Fruit fly (Drosophila melanogaster) whole organism, embryonic: ENCODE results near the gene Naa20A.
A peak's percentile ranks its signal among the peaks of the same experiment; 100 is the strongest.

Experiments
- Abd-B ChIP-seq: fragments of 200-800 bp; sonication (Bioruptor generic); optimal IDR thresholded peaks from 2 replicates; lab custom pipeline; 2018; ENCODE audit warnings: missing biosample characterization, mild to moderate bottlenecking, missing genetic modification characterization, moderate library complexity
- Ada2b ChIP-seq: fragments of 200-800 bp; sonication (Bioruptor generic); IDR thresholded peaks from 2 replicates; pipeline ENCODE4 v1.3.6; 2022; ENCODE audit warnings: missing biosample characterization, missing genetic modification characterization
- Bgb ChIP-seq: fragments of 200-800 bp; sonication (Bioruptor generic); IDR thresholded peaks from 2 replicates; pipeline ENCODE4 v1.3.6; 2022; ENCODE audit warnings: missing biosample characterization, missing genetic modification characterization; ENCODE audit not compliant: partially characterized antibody
- CG11695 ChIP-seq: fragments of 200-800 bp; sonication (Bioruptor generic); IDR thresholded peaks from 3 replicates; pipeline ENCODE4 v1.3.6; 2022; ENCODE audit warnings: missing biosample characterization, missing genetic modification characterization
- CG13287 ChIP-seq: fragments of 200-800 bp; sonication (Bioruptor generic); IDR thresholded peaks from 2 replicates; pipeline ENCODE4 v1.3.6; 2022; ENCODE audit warnings: missing biosample characterization, missing genetic modification characterization; ENCODE audit not compliant: partially characterized antibody
- CG14050 ChIP-seq: fragments of 200-800 bp; sonication (Bioruptor generic); IDR thresholded peaks from 3 replicates; pipeline ENCODE4 v1.3.6; 2022; ENCODE audit warnings: missing biosample characterization, missing genetic modification characterization
- CG14710 ChIP-seq: fragments of 200-800 bp; sonication (Bioruptor generic); optimal IDR thresholded peaks from 3 replicates; lab custom pipeline; 2019; ENCODE audit warnings: missing biosample characterization, mild to moderate bottlenecking, missing genetic modification characterization, moderate library complexity
- CG16815 ChIP-seq: fragments of 200-800 bp; sonication (Bioruptor generic); optimal IDR thresholded peaks from 3 replicates; lab custom pipeline; 2017; ENCODE audit warnings: missing biosample characterization, mild to moderate bottlenecking, missing genetic modification characterization
- CG17359 ChIP-seq: fragments of 200-800 bp; sonication (Bioruptor generic); optimal IDR thresholded peaks from 3 replicates; lab custom pipeline; 2018; ENCODE audit warnings: missing biosample characterization, mild to moderate bottlenecking, missing genetic modification characterization, moderate library complexity
- CG1832 ChIP-seq: fragments of 200-800 bp; sonication (Bioruptor generic); optimal IDR thresholded peaks from 2 replicates; lab custom pipeline; 2017; ENCODE audit warnings: missing biosample characterization, mild to moderate bottlenecking, missing genetic modification characterization, inconsistent platforms
- CG34224 ChIP-seq: fragments of 200-800 bp; sonication (Bioruptor generic); IDR thresholded peaks from 3 replicates; pipeline ENCODE4 v1.3.6; 2022; ENCODE audit warnings: missing biosample characterization, missing genetic modification characterization; ENCODE audit not compliant: partially characterized antibody
- CG34422 ChIP-seq: fragments of 200-800 bp; sonication (Bioruptor generic); IDR thresholded peaks from 3 replicates; pipeline ENCODE4 v1.3.6; 2022; ENCODE audit warnings: missing biosample characterization, missing genetic modification characterization
- CG3847 ChIP-seq: fragments of 200-800 bp; sonication (Bioruptor generic); IDR thresholded peaks from 2 replicates; pipeline ENCODE4 v1.3.6; 2022; ENCODE audit warnings: missing biosample characterization, missing genetic modification characterization
- CG4360 ChIP-seq: fragments of 200-800 bp; sonication (Bioruptor generic); IDR thresholded peaks from 2 replicates; pipeline ENCODE4 v1.3.6; 2022; ENCODE audit warnings: missing biosample characterization, missing genetic modification characterization
- CG4854 ChIP-seq: fragments of 200-800 bp; sonication (Bioruptor generic); optimal IDR thresholded peaks from 2 replicates; lab custom pipeline; 2016; ENCODE audit warnings: missing biosample characterization, missing genetic modification characterization, inconsistent platforms
- CG8290 ChIP-seq, 3 experiments: fragments of 200-800 bp; sonication (Bioruptor generic); optimal IDR thresholded peaks; 2 replicates each; lab custom pipeline; 2016 to 2019; ENCODE audit warnings: missing biosample characterization in 3 of 3, missing genetic modification characterization in 3 of 3, mild to moderate bottlenecking in 2 of 3, moderate library complexity in 1 of 3
- CG8478 ChIP-seq: fragments of >200 bp; optimal IDR thresholded peaks from 2 replicates; lab custom pipeline; 2018
- Dll ChIP-seq: fragments of 200-800 bp; sonication (Bioruptor generic); IDR thresholded peaks from 4 replicates; pipeline ENCODE4 v1.3.6; 2022; ENCODE audit warnings: missing biosample characterization, missing genetic modification characterization; ENCODE audit not compliant: partially characterized antibody
- Fer1 ChIP-seq: fragments of 200-800 bp; sonication (Bioruptor generic); optimal IDR thresholded peaks from 2 replicates; lab custom pipeline; 2017; ENCODE audit warnings: missing biosample characterization, mild to moderate bottlenecking, missing genetic modification characterization
- HLH4C ChIP-seq: fragments of 200-800 bp; sonication (Bioruptor generic); IDR thresholded peaks from 3 replicates; pipeline ENCODE4 v1.3.6; 2022; ENCODE audit warnings: missing biosample characterization, missing genetic modification characterization; ENCODE audit not compliant: partially characterized antibody
- HmgD ChIP-seq: fragments of 200-800 bp; sonication (Bioruptor generic); optimal IDR thresholded peaks from 3 replicates; lab custom pipeline; 2016; ENCODE audit warnings: missing biosample characterization, missing genetic modification characterization
- Hr3 ChIP-seq: fragments of 200-800 bp; sonication (Bioruptor generic); optimal IDR thresholded peaks from 3 replicates; lab custom pipeline; 2016; ENCODE audit warnings: missing biosample characterization, missing genetic modification characterization
- Hr78 ChIP-seq, 2 experiments: fragments of 200-800 bp in 1 of 2; fragments of >200 bp in 1 of 2; sonication (Bioruptor generic) in 1 of 2; optimal IDR thresholded peaks; 2 replicates each; lab custom pipeline; 2017 to 2019; ENCODE audit warnings: missing biosample characterization in 2 of 2, missing genetic modification characterization in 2 of 2, mild to moderate bottlenecking in 1 of 2, moderate library complexity in 1 of 2
- MTF-1 ChIP-seq: fragments of 200-800 bp; sonication (Bioruptor generic); optimal IDR thresholded peaks from 2 replicates; lab custom pipeline; 2018; ENCODE audit warnings: missing biosample characterization, mild to moderate bottlenecking, missing genetic modification characterization, borderline replicate concordance
- Opbp ChIP-seq: fragments of 200-800 bp; sonication (Bioruptor generic); IDR thresholded peaks from 3 replicates; pipeline ENCODE4 v1.3.6; 2022; ENCODE audit warnings: missing biosample characterization, missing genetic modification characterization; ENCODE audit not compliant: partially characterized antibody
- Scr ChIP-seq: fragments of 200-800 bp; sonication (Bioruptor generic); IDR thresholded peaks from 2 replicates; pipeline ENCODE4 v1.3.6; 2022; ENCODE audit warnings: missing biosample characterization, missing genetic modification characterization; ENCODE audit not compliant: partially characterized antibody
- Sin3A ChIP-seq: fragments of >200 bp; optimal IDR thresholded peaks from 2 replicates; lab custom pipeline; 2018
- Xrp1 ChIP-seq: fragments of 200-800 bp; sonication (Bioruptor generic); IDR thresholded peaks from 2 replicates; pipeline ENCODE4 v1.3.6; 2022; ENCODE audit warnings: missing biosample characterization, missing genetic modification characterization
- YL-1 ChIP-seq: fragments of 200-800 bp; sonication (Bioruptor generic); optimal IDR thresholded peaks from 3 replicates; lab custom pipeline; 2017; ENCODE audit warnings: missing biosample characterization, mild to moderate bottlenecking, missing genetic modification characterization
- amos ChIP-seq: fragments of 200-800 bp; sonication (Bioruptor generic); IDR thresholded peaks from 2 replicates; pipeline ENCODE4 v1.3.6; 2022; ENCODE audit warnings: missing biosample characterization, missing genetic modification characterization; ENCODE audit not compliant: partially characterized antibody
- bab2 ChIP-seq: fragments of 200-800 bp; sonication (Bioruptor generic); optimal IDR thresholded peaks from 2 replicates; lab custom pipeline; 2016; ENCODE audit warnings: missing biosample characterization, missing genetic modification characterization
- bbx ChIP-seq: fragments of 200-800 bp; sonication (Bioruptor generic); IDR thresholded peaks from 2 replicates; pipeline ENCODE4 v1.3.6; 2022; ENCODE audit warnings: missing biosample characterization, missing genetic modification characterization; ENCODE audit not compliant: partially characterized antibody
- chinmo ChIP-seq: fragments of 200-800 bp; sonication (Bioruptor generic); IDR thresholded peaks from 4 replicates; pipeline ENCODE4 v1.3.6; 2022; ENCODE audit warnings: missing biosample characterization, missing genetic modification characterization; ENCODE audit not compliant: partially characterized antibody
- danr ChIP-seq: fragments of 200-800 bp; sonication (Bioruptor generic); IDR thresholded peaks from 2 replicates; pipeline ENCODE4 v1.3.6; 2022; ENCODE audit warnings: missing biosample characterization, missing genetic modification characterization
- eve ChIP-seq, 2 experiments: fragments of >200 bp; optimal IDR thresholded peaks; 2 replicates each; lab custom pipeline; 2017; ENCODE audit warnings: missing biosample characterization in 2 of 2, missing genetic modification characterization in 2 of 2
- ftz-f1 ChIP-seq: fragments of 200-800 bp; sonication (Bioruptor generic); optimal IDR thresholded peaks from 2 replicates; lab custom pipeline; 2016; ENCODE audit warnings: missing biosample characterization, missing genetic modification characterization
- hkb ChIP-seq, 2 experiments: fragments of 200-800 bp in 1 of 2; fragments of >200 bp in 1 of 2; sonication (Bioruptor generic) in 1 of 2; IDR thresholded peaks in 1 of 2; optimal IDR thresholded peaks in 1 of 2; 2 replicates each; pipeline versions ENCODE4 v1.3.6 to Lab custom; 2017 to 2022; ENCODE audit warnings: missing biosample characterization in 1 of 2, missing genetic modification characterization in 1 of 2
- lbe ChIP-seq: fragments of 200-800 bp; sonication (Bioruptor generic); optimal IDR thresholded peaks from 2 replicates; lab custom pipeline; 2016; ENCODE audit warnings: missing biosample characterization, mild to moderate bottlenecking, missing genetic modification characterization
- nom ChIP-seq: fragments of 200-800 bp; sonication (Bioruptor generic); optimal IDR thresholded peaks from 2 replicates; lab custom pipeline; 2017; ENCODE audit warnings: missing biosample characterization, missing genetic modification characterization, mild to moderate bottlenecking, moderate library complexity, missing genetic modification reagents
- psq ChIP-seq: fragments of 200-800 bp; sonication (Bioruptor generic); optimal IDR thresholded peaks from 2 replicates; lab custom pipeline; 2017; ENCODE audit warnings: missing biosample characterization, missing genetic modification characterization
- sc ChIP-seq, 3 experiments: fragments of >200 bp in 2 of 3; fragments of 200-800 bp in 1 of 3; sonication (Bioruptor generic) in 1 of 3; optimal IDR thresholded peaks; 2 replicates in 2 of 3; 3 replicates in 1 of 3; lab custom pipeline; 2017; ENCODE audit warnings: mild to moderate bottlenecking in 1 of 3, missing biosample characterization in 1 of 3, missing genetic modification characterization in 1 of 3, missing genetic modification reagents in 1 of 3
- schlank ChIP-seq: fragments of 200-800 bp; sonication (Bioruptor generic); optimal IDR thresholded peaks from 2 replicates; lab custom pipeline; 2018; ENCODE audit warnings: missing biosample characterization, mild to moderate bottlenecking, missing genetic modification characterization
- sima ChIP-seq: fragments of 200-800 bp; sonication (Bioruptor generic); optimal IDR thresholded peaks from 2 replicates; lab custom pipeline; 2016; ENCODE audit warnings: missing biosample characterization, missing genetic modification characterization
- sisA ChIP-seq: fragments of 200-800 bp; sonication (Bioruptor generic); IDR thresholded peaks from 2 replicates; pipeline ENCODE4 v1.3.6; 2022; ENCODE audit warnings: missing biosample characterization, missing genetic modification characterization
- stwl ChIP-seq: fragments of 200-800 bp; sonication (Bioruptor generic); optimal IDR thresholded peaks from 3 replicates; lab custom pipeline; 2018; ENCODE audit warnings: missing biosample characterization, mild to moderate bottlenecking, missing genetic modification characterization, moderate library complexity
- vvl ChIP-seq: fragments of 200-800 bp; sonication (Bioruptor generic); IDR thresholded peaks from 2 replicates; pipeline ENCODE4 v1.3.6; 2022; ENCODE audit warnings: missing biosample characterization, missing genetic modification characterization
- zen2 ChIP-seq: fragments of 200-800 bp; sonication (Bioruptor generic); IDR thresholded peaks from 3 replicates; pipeline ENCODE4 v1.3.6; 2022; ENCODE audit warnings: missing biosample characterization, missing genetic modification characterization; ENCODE audit not compliant: partially characterized antibody

The Naa20A gene

DNA sequence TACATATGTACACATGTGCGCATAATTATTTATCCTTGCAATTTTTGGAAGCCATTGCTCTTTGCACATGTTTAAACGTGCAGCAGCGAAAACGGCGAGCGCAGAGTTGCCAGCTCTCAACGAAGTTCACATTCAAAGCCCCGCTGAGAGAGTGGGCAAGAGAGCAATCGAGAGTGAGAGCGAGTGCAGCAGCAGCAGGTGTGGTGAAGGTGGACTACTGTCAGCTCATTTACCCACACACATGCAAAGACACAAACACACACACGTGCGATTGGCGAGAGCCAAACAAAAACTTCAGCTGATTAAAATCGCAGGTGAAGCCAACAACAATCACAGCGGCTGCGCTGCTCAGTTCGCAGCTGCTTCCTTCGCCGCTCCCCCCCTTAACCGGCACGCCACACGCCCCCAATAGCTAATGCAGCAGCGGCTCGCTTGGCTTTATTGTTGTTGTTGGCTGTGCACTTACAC is 8.5 kb upstream of the Naa20A start (continued):
- TF ChIP-seq HLH4C (GFP tag; lab: Robert Waterston, UW): 0 out of 3 replicates have a peak, but pooled peaks have one; percentile 44
- no peak for TF ChIP-seq CG1832 (GFP tag; lab: Kevin White, UChicago)
- peak; percentile 51; the same call in 1 of the 2 replicates for TF ChIP-seq amos (GFP tag; lab: Robert Waterston, UW)
- no peak for TF ChIP-seq stwl (tag; lab: Kevin White, UChicago)
- TF ChIP-seq Opbp (GFP tag; lab: Robert Waterston, UW): peak; percentile 31; the same call in 1 of the 3 replicates
- TF ChIP-seq hkb (optimal IDR thresholded peaks at IDR 0.05; lab: Kevin White, UChicago): no peak
- no peak for TF ChIP-seq hkb (GFP tag; IDR thresholded peaks at IDR 0.05; lab: Robert Waterston, UW)
- 0 out of 4 replicates have a peak, but pooled peaks have one; percentile 28 for TF ChIP-seq Dll (GFP tag; lab: Robert Waterston, UW)
- TF ChIP-seq CG14710 (tag; lab: Kevin White, UChicago): no peak
- peak; percentile 53 for TF ChIP-seq CG8478
- no peak for TF ChIP-seq HmgD (GFP tag; lab: Kevin White, UChicago)
- TF ChIP-seq nom (GFP tag; lab: Kevin White, UChicago): peak; percentile 62
- TF ChIP-seq danr: no peak
- TF ChIP-seq Hr78 (GFP tag; optimal IDR thresholded peaks at IDR 0.05; lab: Kevin White, UChicago): no peak
- TF ChIP-seq CG16815: no peak
- peak; percentile 25 for TF ChIP-seq ftz-f1 (GFP tag; lab: Kevin White, UChicago)
- TF ChIP-seq bab2 (GFP tag; lab: Kevin White, UChicago): no peak
- TF ChIP-seq Hr3: no peak
- TF ChIP-seq MTF-1 (GFP tag; lab: Kevin White, UChicago): peak; percentile 95
- TF ChIP-seq CG14050: no peak
- no peak for TF ChIP-seq sisA (GFP tag; lab: Robert Waterston, UW)
- TF ChIP-seq CG8290 (GFP tag; optimal IDR thresholded peaks at IDR 0.05; lab: Kevin White, UChicago): no peak
- TF ChIP-seq CG8290 (tag; optimal IDR thresholded peaks at IDR 0.05; lab: Kevin White, UChicago): no peak
- TF ChIP-seq Xrp1 (GFP tag; lab: Robert Waterston, UW): no peak
- TF ChIP-seq CG13287 (GFP tag; lab: Robert Waterston, UW): peak; percentile 49; the same call in 1 of the 2 replicates
- TF ChIP-seq eve (GFP tag; optimal IDR thresholded peaks at IDR 0.05; lab: Kevin White, UChicago): no peak
- TF ChIP-seq sc (optimal IDR thresholded peaks at IDR 0.05; lab: Kevin White, UChicago): no peak
- TF ChIP-seq sc (GFP tag; optimal IDR thresholded peaks at IDR 0.05; lab: Kevin White, UChicago): no peak
- no peak for TF ChIP-seq CG4854 (GFP tag; lab: Kevin White, UChicago)
- TF ChIP-seq Abd-B (GFP tag; lab: Kevin White, UChicago): no peak
- TF ChIP-seq CG4360 (GFP tag; lab: Robert Waterston, UW): peak; percentile 83
- peak; percentile 56; the same call in 2 of the 3 replicates for TF ChIP-seq CG34224 (GFP tag; lab: Robert Waterston, UW)
- peak; percentile 42; the same call in 1 of the 2 replicates for TF ChIP-seq Bgb (GFP tag; lab: Robert Waterston, UW)
- TF ChIP-seq zen2 (GFP tag; lab: Robert Waterston, UW): peak; percentile 53; the same call in 2 of the 3 replicates
- TF ChIP-seq lbe (GFP tag; lab: Kevin White, UChicago): no peak
- TF ChIP-seq Scr (GFP tag; lab: Robert Waterston, UW): peak; percentile 14; the same call in 1 of the 2 replicates
- no peak for TF ChIP-seq CG17359 (tag; lab: Kevin White, UChicago)
- TF ChIP-seq bbx (GFP tag; lab: Robert Waterston, UW): peak; percentile 47
- TF ChIP-seq Fer1 (GFP tag; lab: Kevin White, UChicago): peak; percentile 12
- peak; percentile 64; the same call in 1 of the 3 replicates for TF ChIP-seq CG11695 (GFP tag; lab: Robert Waterston, UW)
- TF ChIP-seq chinmo: peak; percentile 98
- TF ChIP-seq CG3847: no peak
- peak; percentile 38; the same call in 1 of the 2 replicates for TF ChIP-seq vvl (GFP tag; lab: Robert Waterston, UW)
- peak; percentile 75; the same call in 1 of the 3 replicates for TF ChIP-seq CG34422
- peak; percentile 44 for TF ChIP-seq YL-1 (GFP tag; lab: Kevin White, UChicago)
- no peak for TF ChIP-seq Ada2b (GFP tag; lab: Robert Waterston, UW)
- TF ChIP-seq Sin3A (lab: Kevin White, UChicago): no peak
- no peak for TF ChIP-seq schlank
- TF ChIP-seq sima: no peak
- TF ChIP-seq psq (GFP tag; lab: Kevin White, UChicago): no peak
